Fruit fly (Drosophila melanogaster) whole organism, embryonic: ENCODE results near the gene CG43367.

Experiments
- Atf-2 ChIP-seq: fragments of 200-800 bp; sonication (Bioruptor generic); optimal IDR thresholded peaks from 2 replicates; lab custom pipeline; 2016; ENCODE audit warnings: missing biosample characterization, missing genetic modification characterization
- Atf6 ChIP-seq: fragments of 200-800 bp; sonication (Bioruptor generic); IDR thresholded peaks from 2 replicates; pipeline ENCODE4 v1.3.6; 2022; ENCODE audit warnings: missing biosample characterization, missing genetic modification characterization
- CG12299 ChIP-seq: fragments of 200-800 bp; sonication (Bioruptor generic); optimal IDR thresholded peaks from 2 replicates; lab custom pipeline; 2018; ENCODE audit warnings: missing biosample characterization, mild to moderate bottlenecking, missing genetic modification characterization
- CG13775 ChIP-seq: fragments of 200-800 bp; sonication (Bioruptor generic); optimal IDR thresholded peaks from 3 replicates; lab custom pipeline; 2017; ENCODE audit warnings: missing biosample characterization, mild to moderate bottlenecking, missing genetic modification characterization
- CG15073 ChIP-seq: fragments of 200-800 bp; sonication (Bioruptor generic); optimal IDR thresholded peaks from 2 replicates; lab custom pipeline; 2016; ENCODE audit warnings: missing biosample characterization, missing genetic modification characterization
- CG15696 ChIP-seq: fragments of 200-800 bp; sonication (Bioruptor generic); optimal IDR thresholded peaks from 2 replicates; lab custom pipeline; 2019; ENCODE audit warnings: missing biosample characterization, mild to moderate bottlenecking, missing genetic modification characterization, moderate library complexity
- CG17186 ChIP-seq: fragments of 200-800 bp; sonication (Bioruptor generic); optimal IDR thresholded peaks from 3 replicates; lab custom pipeline; 2017; ENCODE audit warnings: missing biosample characterization, missing genetic modification reagents, missing genetic modification characterization
- CG17328 ChIP-seq: fragments of 200-800 bp; sonication (Bioruptor generic); IDR thresholded peaks from 2 replicates; pipeline ENCODE4 v1.3.6; 2022; ENCODE audit warnings: missing biosample characterization, missing genetic modification characterization
- CG17612 ChIP-seq: fragments of 200-800 bp; sonication (Bioruptor generic); IDR thresholded peaks from 2 replicates; pipeline ENCODE4 v1.3.6; 2022; ENCODE audit warnings: missing biosample characterization, missing genetic modification characterization
- CG18011 ChIP-seq: fragments of 200-800 bp; sonication (Bioruptor generic); optimal IDR thresholded peaks from 2 replicates; lab custom pipeline; 2017; ENCODE audit warnings: missing biosample characterization, missing genetic modification characterization, mild to moderate bottlenecking, moderate library complexity, missing genotype
- CG2678 ChIP-seq: fragments of 200-800 bp; sonication (Bioruptor generic); optimal IDR thresholded peaks from 3 replicates; lab custom pipeline; 2019; ENCODE audit warnings: missing biosample characterization, mild to moderate bottlenecking, missing genetic modification characterization, moderate library complexity
- CG30020 ChIP-seq: fragments of 200-800 bp; optimal IDR thresholded peaks from 2 replicates; lab custom pipeline; 2019; ENCODE audit warnings: missing biosample characterization, mild to moderate bottlenecking, missing genetic modification characterization, moderate library complexity
- CG31224 ChIP-seq: fragments of 200-800 bp; sonication (Bioruptor generic); IDR thresholded peaks from 2 replicates; pipeline ENCODE4 v1.3.6; 2022; ENCODE audit warnings: missing biosample characterization, missing genetic modification characterization
- CG32772 ChIP-seq: fragments of 200-800 bp; sonication (Bioruptor generic); IDR thresholded peaks from 2 replicates; pipeline ENCODE4 v1.3.6; 2022; ENCODE audit warnings: missing biosample characterization, missing genetic modification characterization
- CG4730 ChIP-seq: fragments of 200-800 bp; sonication (Bioruptor generic); IDR thresholded peaks from 2 replicates; pipeline ENCODE4 v1.3.6; 2022; ENCODE audit warnings: missing biosample characterization, missing genetic modification characterization
- CG8281 ChIP-seq: fragments of 200-800 bp; sonication (Bioruptor generic); optimal IDR thresholded peaks from 2 replicates; lab custom pipeline; 2018; ENCODE audit warnings: missing biosample characterization, mild to moderate bottlenecking, missing genetic modification characterization, moderate library complexity
- CG8944 ChIP-seq: fragments of 200-800 bp; sonication (Bioruptor generic); optimal IDR thresholded peaks from 3 replicates; lab custom pipeline; 2016; ENCODE audit warnings: missing biosample characterization, missing genetic modification characterization
- Dek ChIP-seq: fragments of 200-800 bp; sonication (Bioruptor generic); optimal IDR thresholded peaks from 3 replicates; lab custom pipeline; 2019; ENCODE audit warnings: missing biosample characterization, mild to moderate bottlenecking, missing genetic modification characterization, moderate library complexity
- Eip74EF ChIP-seq, 2 experiments: fragments of 200-800 bp in 1 of 2; fragments of >200 bp in 1 of 2; sonication (Bioruptor generic) in 1 of 2; optimal IDR thresholded peaks; 2 replicates each; lab custom pipeline; 2017 to 2019; ENCODE audit warnings: missing biosample characterization in 2 of 2, missing genetic modification characterization in 2 of 2, mild to moderate bottlenecking in 1 of 2, moderate library complexity in 1 of 2
- Fer1 ChIP-seq: fragments of 200-800 bp; sonication (Bioruptor generic); optimal IDR thresholded peaks from 2 replicates; lab custom pipeline; 2017; ENCODE audit warnings: missing biosample characterization, mild to moderate bottlenecking, missing genetic modification characterization
- Fer3 ChIP-seq: fragments of 200-800 bp; sonication (Bioruptor generic); optimal IDR thresholded peaks from 2 replicates; lab custom pipeline; 2018; ENCODE audit warnings: missing biosample characterization, mild to moderate bottlenecking, missing genetic modification characterization, moderate library complexity
- Mad ChIP-seq: fragments of 200-800 bp; sonication (Bioruptor generic); optimal IDR thresholded peaks from 2 replicates; lab custom pipeline; 2016; ENCODE audit warnings: missing biosample characterization, missing genetic modification characterization
- Spps ChIP-seq: fragments of 200-800 bp; sonication (Bioruptor generic); optimal IDR thresholded peaks from 2 replicates; lab custom pipeline; 2018; ENCODE audit warnings: missing biosample characterization, mild to moderate bottlenecking, missing genetic modification characterization
- Sry-β ChIP-seq: fragments of 200-800 bp; sonication (Bioruptor generic); optimal IDR thresholded peaks from 2 replicates; lab custom pipeline; 2018; ENCODE audit warnings: missing biosample characterization, mild to moderate bottlenecking, missing genetic modification characterization, moderate library complexity
- Vsx1 ChIP-seq: fragments of 200-800 bp; sonication (Bioruptor generic); optimal IDR thresholded peaks from 2 replicates; lab custom pipeline; 2017; ENCODE audit warnings: missing biosample characterization, mild to moderate bottlenecking, missing genetic modification characterization, missing genetic modification reagents
- Xbp1 ChIP-seq: fragments of 200-800 bp; sonication (Bioruptor generic); optimal IDR thresholded peaks from 3 replicates; lab custom pipeline; 2016; ENCODE audit warnings: missing biosample characterization, mild to moderate bottlenecking, missing genetic modification characterization
- bbx ChIP-seq: fragments of 200-800 bp; sonication (Bioruptor generic); IDR thresholded peaks from 2 replicates; pipeline ENCODE4 v1.3.6; 2022; ENCODE audit warnings: missing biosample characterization, missing genetic modification characterization; ENCODE audit not compliant: partially characterized antibody
- bsh ChIP-seq, 2 experiments: fragments of 200-800 bp; sonication (Bioruptor generic); optimal IDR thresholded peaks; 2 replicates each; lab custom pipeline; 2017 to 2018; ENCODE audit warnings: mild to moderate bottlenecking in 2 of 2, missing biosample characterization in 2 of 2, missing genetic modification characterization in 2 of 2, moderate library complexity in 1 of 2
- dan ChIP-seq: fragments of 200-800 bp; sonication (Bioruptor generic); IDR thresholded peaks from 2 replicates; pipeline ENCODE4 v1.3.6; 2022; ENCODE audit warnings: missing biosample characterization, missing genetic modification characterization
- fd96Cb ChIP-seq: fragments of 200-800 bp; sonication (Bioruptor generic); optimal IDR thresholded peaks from 2 replicates; lab custom pipeline; 2018; ENCODE audit warnings: missing biosample characterization, mild to moderate bottlenecking, missing genetic modification characterization, moderate library complexity
- gt ChIP-seq: fragments of 200-800 bp; sonication (Bioruptor generic); IDR thresholded peaks from 2 replicates; pipeline ENCODE4 v1.3.6; 2022; ENCODE audit warnings: missing biosample characterization, missing genetic modification characterization
- hth ChIP-seq: fragments of >200 bp; optimal IDR thresholded peaks from 2 replicates; lab custom pipeline; 2017; ENCODE audit warnings: inconsistent platforms
- kay ChIP-seq: fragments of 200-800 bp; sonication (Bioruptor generic); optimal IDR thresholded peaks from 2 replicates; lab custom pipeline; 2016; ENCODE audit warnings: missing biosample characterization, missing genetic modification characterization
- klu ChIP-seq: fragments of 200-800 bp; sonication (Bioruptor generic); IDR thresholded peaks from 2 replicates; pipeline ENCODE4 v1.3.6; 2022; ENCODE audit warnings: missing biosample characterization, missing genetic modification characterization
- knrl ChIP-seq: fragments of 200-800 bp; sonication (Bioruptor generic); IDR thresholded peaks from 3 replicates; pipeline ENCODE4 v1.3.6; 2022; ENCODE audit warnings: missing biosample characterization, missing genetic modification characterization; ENCODE audit not compliant: partially characterized antibody
- lab ChIP-seq: fragments of 200-800 bp; sonication (Bioruptor generic); optimal IDR thresholded peaks from 3 replicates; lab custom pipeline; 2017; ENCODE audit warnings: missing biosample characterization, missing genetic modification characterization, mild to moderate bottlenecking, moderate library complexity, missing genetic modification reagents
- pb ChIP-seq: fragments of 200-800 bp; sonication (Bioruptor generic); optimal IDR thresholded peaks from 3 replicates; lab custom pipeline; 2016; ENCODE audit warnings: missing biosample characterization, missing genetic modification characterization
- prd ChIP-seq, 3 experiments: fragments of >200 bp in 2 of 3; fragments of 200-800 bp in 1 of 3; sonication (Bioruptor generic) in 1 of 3; optimal IDR thresholded peaks in 2 of 3; IDR thresholded peaks in 1 of 3; 2 replicates in 2 of 3; 3 replicates in 1 of 3; pipeline versions ENCODE4 v1.3.6 to Lab custom; 2017 to 2022; ENCODE audit warnings: missing biosample characterization in 1 of 3, missing genetic modification characterization in 1 of 3
- repo ChIP-seq: fragments of 200-800 bp; sonication (Bioruptor generic); optimal IDR thresholded peaks from 2 replicates; lab custom pipeline; 2016; ENCODE audit warnings: missing biosample characterization, missing genetic modification characterization
- rib ChIP-seq: fragments of 200-800 bp; sonication (Bioruptor generic); IDR thresholded peaks from 2 replicates; pipeline ENCODE4 v1.3.6; 2022; ENCODE audit warnings: missing biosample characterization, missing genetic modification characterization
- run ChIP-seq: fragments of 200-800 bp; sonication (Bioruptor generic); optimal IDR thresholded peaks from 3 replicates; lab custom pipeline; 2018; ENCODE audit warnings: missing biosample characterization, mild to moderate bottlenecking, missing genetic modification characterization
- sim ChIP-seq: fragments of 200-800 bp; sonication (Bioruptor generic); IDR thresholded peaks from 2 replicates; pipeline ENCODE4 v1.3.6; 2022; ENCODE audit warnings: missing biosample characterization, missing genetic modification characterization
- slbo ChIP-seq: fragments of 200-800 bp; sonication (Bioruptor generic); IDR thresholded peaks from 2 replicates; pipeline ENCODE4 v1.3.6; 2022; ENCODE audit warnings: missing biosample characterization, missing genetic modification characterization
- usp ChIP-seq: fragments of >200 bp; optimal IDR thresholded peaks from 2 replicates; lab custom pipeline; 2017; ENCODE audit warnings: missing biosample characterization, missing genetic modification characterization
- vvl ChIP-seq: fragments of 200-800 bp; sonication (Bioruptor generic); IDR thresholded peaks from 2 replicates; pipeline ENCODE4 v1.3.6; 2022; ENCODE audit warnings: missing biosample characterization, missing genetic modification characterization
- wek ChIP-seq: fragments of 200-800 bp; sonication (Bioruptor generic); optimal IDR thresholded peaks from 3 replicates; lab custom pipeline; 2018; ENCODE audit warnings: missing biosample characterization, mild to moderate bottlenecking, missing genetic modification characterization, moderate library complexity
- zf30C ChIP-seq: fragments of 200-800 bp; sonication (Bioruptor generic); optimal IDR thresholded peaks from 3 replicates; lab custom pipeline; 2018; ENCODE audit warnings: missing biosample characterization, mild to moderate bottlenecking, missing genetic modification characterization
- zfh1 ChIP-seq: fragments of 200-800 bp; sonication (Bioruptor generic); IDR thresholded peaks from 3 replicates; pipeline ENCODE4 v1.3.6; 2022; ENCODE audit warnings: missing biosample characterization, missing genetic modification characterization
- zfh2 ChIP-seq: fragments of 200-800 bp; sonication (Bioruptor generic); optimal IDR thresholded peaks from 2 replicates; lab custom pipeline; 2016; ENCODE audit warnings: missing biosample characterization, missing genetic modification characterization

The CG43367 gene

DNA sequence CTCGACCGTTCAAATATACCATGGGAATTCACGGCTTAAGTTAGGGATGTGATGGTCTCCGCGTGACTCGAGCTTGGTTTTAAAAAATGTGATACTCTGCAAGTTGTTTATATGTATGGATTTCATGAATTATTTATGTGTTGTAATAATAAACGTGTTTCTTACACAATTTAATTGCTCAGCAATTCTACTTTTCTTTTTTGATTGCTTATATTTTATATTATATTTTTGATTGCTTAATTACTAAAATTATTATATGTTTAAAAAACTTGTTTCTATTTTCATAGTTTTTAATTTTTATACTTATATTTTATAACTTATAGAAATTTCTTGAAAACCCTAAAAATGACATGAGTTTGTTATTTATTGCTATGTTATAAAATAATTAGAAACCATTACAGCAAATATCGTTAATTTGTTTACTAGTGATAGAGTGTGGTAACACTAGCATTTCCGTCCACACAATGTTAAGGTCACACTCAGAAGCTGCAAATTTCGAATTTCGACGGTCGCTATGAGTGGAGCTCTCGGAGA lies 60.6 kb downstream of the CG43367 start, which contains the start of the genes ago and CG1265 (continued):
- TF ChIP-seq pb (GFP tag; lab: Kevin White, UChicago) = no peak
- TF ChIP-seq fd96Cb = peak; percentile 21
- TF ChIP-seq vvl = peak; percentile 34; the same call in 1 of the 2 replicates
- no peak for TF ChIP-seq Atf-2 (GFP tag; lab: Kevin White, UChicago)
- TF ChIP-seq Dek (tag; lab: Kevin White, UChicago) = peak; percentile 15
- no peak for TF ChIP-seq bsh (GFP tag; optimal IDR thresholded peaks at IDR 0.05; lab: Kevin White, UChicago)
- no peak for TF ChIP-seq CG8281 (tag; lab: Kevin White, UChicago)
- TF ChIP-seq klu (GFP tag; lab: Robert Waterston, UW) = peak; percentile 16; the same call in 1 of the 2 replicates
- peak; percentile 29 for TF ChIP-seq Xbp1
- TF ChIP-seq Sry-β (GFP tag; lab: Kevin White, UChicago) = no peak
- TF ChIP-seq slbo (GFP tag; lab: Robert Waterston, UW) = peak; percentile 67
- peak; percentile 28 for TF ChIP-seq Fer1 (GFP tag; lab: Kevin White, UChicago)
- no peak for TF ChIP-seq dan (GFP tag; lab: Robert Waterston, UW)
- no peak for TF ChIP-seq zfh1
- TF ChIP-seq zf30C (GFP tag; lab: Kevin White, UChicago) = no peak
- no peak for TF ChIP-seq bbx (GFP tag; lab: Robert Waterston, UW)
- no peak for TF ChIP-seq CG12299 (tag; lab: Kevin White, UChicago)
- no peak for TF ChIP-seq hth
- TF ChIP-seq wek (GFP tag; lab: Kevin White, UChicago) = no peak
- no peak for TF ChIP-seq CG17186 (GFP tag; lab: Kevin White, UChicago)
- no peak for TF ChIP-seq sim (GFP tag; lab: Robert Waterston, UW)
- TF ChIP-seq Eip74EF (GFP tag; optimal IDR thresholded peaks at IDR 0.05; lab: Kevin White, UChicago) = no peak
- TF ChIP-seq gt (GFP tag; lab: Robert Waterston, UW) = no peak
- no peak for TF ChIP-seq lab (GFP tag; lab: Kevin White, UChicago)
- peak; percentile 10 for TF ChIP-seq Mad (GFP tag; lab: Kevin White, UChicago)
- no peak for TF ChIP-seq repo (GFP tag; lab: Kevin White, UChicago)
- TF ChIP-seq rib (GFP tag; lab: Robert Waterston, UW) = no peak
- TF ChIP-seq CG18011 (GFP tag; lab: Kevin White, UChicago) = no peak

DNA sequence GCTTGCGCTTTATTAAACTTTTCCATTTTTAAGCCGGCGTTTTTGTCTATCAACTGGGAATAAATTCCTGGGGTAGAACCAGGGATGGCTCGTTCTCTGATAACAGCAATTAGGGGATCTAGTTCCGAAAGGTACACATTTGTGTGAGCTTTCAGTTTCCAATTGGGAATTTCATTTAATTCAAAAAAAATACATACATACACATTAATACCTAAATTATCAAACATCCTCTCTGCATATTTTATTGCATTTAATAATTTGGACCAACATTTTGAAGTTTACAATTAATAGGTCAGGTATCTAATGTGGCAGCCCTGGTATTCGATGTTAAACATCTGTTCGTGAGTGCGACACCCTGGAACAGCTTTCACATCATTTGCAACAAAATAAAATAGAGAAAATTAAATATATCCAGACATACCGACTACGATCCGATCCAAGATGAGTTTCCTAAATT lies 65.3 kb downstream of the CG43367 start, which contains the start of the genes CG15011 and CG1309:
Gene CG15011 (minus strand): TSS at position 51 of the 457 bp plus-strand sequence.
Gene CG1309 (plus strand): TSS at position 329 of the 457 bp plus-strand sequence.
- TF ChIP-seq CG4730 (GFP tag; lab: Robert Waterston, UW) (peak; percentile 43), Spps (tag; lab: Kevin White, UChicago) (peak; percentile 73), CG13775 (peak; percentile 85), CG2678 (tag; lab: Kevin White, UChicago) (peak; percentile 87), usp (GFP tag; lab: Kevin White, UChicago) (no peak), Vsx1 (GFP tag; lab: Kevin White, UChicago) (peak; percentile 54), CG15696 (tag; lab: Kevin White, UChicago) (peak; percentile 85), CG8944 (GFP tag; lab: Kevin White, UChicago) (peak; percentile 75), CG15073 (peak; percentile 26), Atf6 (GFP tag; lab: Robert Waterston, UW) (peak; percentile 70; the same call in 1 of the 2 replicates), CG32772 (GFP tag; lab: Robert Waterston, UW) (peak; percentile 81), bbx (GFP tag; lab: Robert Waterston, UW) (no peak), zfh2 (GFP tag; lab: Kevin White, UChicago) (peak; percentile 86), run (tag; lab: Kevin White, UChicago) (peak; percentile 39), CG17328 (GFP tag; lab: Robert Waterston, UW) (peak; percentile 77), CG31224 (GFP tag; lab: Robert Waterston, UW) (peak; percentile 59), kay (GFP tag; lab: Kevin White, UChicago) (peak; percentile 72), CG30020 (peak; percentile 79), knrl (GFP tag; lab: Robert Waterston, UW) (peak; percentile 69), Fer3 (tag; lab: Kevin White, UChicago) (peak; percentile 79), prd (optimal IDR thresholded peaks at IDR 0.05; lab: Kevin White, UChicago) (no peak), prd (GFP tag; IDR thresholded peaks at IDR 0.05; lab: Robert Waterston, UW) (peak; percentile 88), CG17612 (GFP tag; lab: Robert Waterston, UW) (0 out of 2 replicates have a peak, but pooled peaks have one; percentile 6)
